Worm (Caenorhabditis elegans): ENCODE data around the gene pmp-1.

- TF ChIP-seq unc-39 (tag; optimal IDR thresholded peaks at IDR 0.05) (no peak), ztf-11 (tag; optimal IDR thresholded peaks at IDR 0.05) (no peak), nhr-12 (tag; optimal IDR thresholded peaks at IDR 0.05) (no peak), mep-1 (tag; optimal IDR thresholded peaks at IDR 0.05) (no peak), unc-62 (GFP tag; optimal IDR thresholded peaks at IDR 0.05) (no peak), pha-4 (tag; optimal IDR thresholded peaks at IDR 0.05) (no peak), nhr-237 (tag; optimal IDR thresholded peaks at IDR 0.05) (no peak)
Observed at ce11 chrII:6832207-6832606, 51.3 kb downstream of the pmp-1 start.

Data from whole organism, mixed stage, embryonic.